Worm (Caenorhabditis elegans): ENCODE results near the gene algn-3.

Gene algn-3

ce11 chrII:14118391-14118790 lies 14.2 kb downstream of the algn-3 start:
- TF ChIP-seq ztf-29 (GFP tag; IDR thresholded peaks at IDR 0.05) (no peak), flt-1 (GFP tag; IDR thresholded peaks at IDR 0.05) (no peak), cog-1 (tag; optimal IDR thresholded peaks at IDR 0.05) (no peak), T22C8.4 (GFP tag; IDR thresholded peaks at IDR 0.05) (no peak), ztf-23 (GFP tag; IDR thresholded peaks at IDR 0.05) (no peak), tab-1 (GFP tag; IDR thresholded peaks at IDR 0.05) (no peak), klf-2 (GFP tag; conservative IDR thresholded peaks at IDR 0.05) (no peak)

- no peak for TF ChIP-seq klf-2 (GFP tag; conservative IDR thresholded peaks at IDR 0.05)
- no peak for TF ChIP-seq T22C8.4 (GFP tag; IDR thresholded peaks at IDR 0.05)
- TF ChIP-seq med-1 (GFP tag; optimal IDR thresholded peaks at IDR 0.05; ENCODE audit: insufficient read depth): no peak
- no peak for TF ChIP-seq ztf-23 (GFP tag; IDR thresholded peaks at IDR 0.05)
- TF ChIP-seq cog-1 (tag; optimal IDR thresholded peaks at IDR 0.05): no peak
- TF ChIP-seq ztf-29 (GFP tag; IDR thresholded peaks at IDR 0.05): no peak
- no peak for TF ChIP-seq tab-1 (GFP tag; IDR thresholded peaks at IDR 0.05)
- no peak for TF ChIP-seq ref-1 (GFP tag; conservative IDR thresholded peaks at IDR 0.05)
- TF ChIP-seq flt-1 (GFP tag; IDR thresholded peaks at IDR 0.05): no peak
Measured at ce11 chrII:14112842-14113241, 19.8 kb downstream of the algn-3 start.

- TF ChIP-seq flt-1 (GFP tag; IDR thresholded peaks at IDR 0.05): no peak
- no peak for TF ChIP-seq klf-2 (GFP tag; conservative IDR thresholded peaks at IDR 0.05)
- TF ChIP-seq ztf-23 (GFP tag; IDR thresholded peaks at IDR 0.05): no peak
- no peak for TF ChIP-seq med-1 (GFP tag; optimal IDR thresholded peaks at IDR 0.05; ENCODE audit: insufficient read depth)
- no peak for TF ChIP-seq T22C8.4 (GFP tag; IDR thresholded peaks at IDR 0.05)
- TF ChIP-seq tab-1 (GFP tag; IDR thresholded peaks at IDR 0.05): no peak
- TF ChIP-seq ztf-29 (GFP tag; IDR thresholded peaks at IDR 0.05): no peak
- TF ChIP-seq cog-1 (tag; optimal IDR thresholded peaks at IDR 0.05): no peak
- no peak for TF ChIP-seq ref-1 (GFP tag; conservative IDR thresholded peaks at IDR 0.05)
Measured at ce11 chrII:14109184-14109664, 23.4 kb downstream of the algn-3 start, which contains the start of gene cpg-7. Gene cpg-7 (minus strand): TSS chrII:14109234.

DNA sequence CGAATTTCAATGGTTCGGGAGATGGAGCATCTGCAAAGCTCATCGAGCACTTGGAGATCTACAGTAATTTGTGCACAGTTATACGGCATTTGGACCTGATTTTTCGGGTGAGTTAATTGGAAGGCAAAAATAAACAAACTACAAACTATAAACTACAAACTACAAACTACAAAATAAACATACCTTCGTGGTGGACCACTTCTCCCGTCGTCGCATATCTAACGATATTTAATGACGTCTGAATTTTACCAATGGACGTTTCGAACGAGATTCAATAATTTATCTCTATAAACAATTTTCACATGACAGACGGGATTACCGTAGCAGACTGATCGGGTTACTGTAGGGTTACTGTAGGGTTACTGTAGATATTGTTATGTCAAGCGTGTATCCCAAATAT lies 26.5 kb downstream of the algn-3 start:
- TF ChIP-seq T22C8.4 (GFP tag; IDR thresholded peaks at IDR 0.05) (no peak), cog-1 (tag; optimal IDR thresholded peaks at IDR 0.05) (no peak)

DNA sequence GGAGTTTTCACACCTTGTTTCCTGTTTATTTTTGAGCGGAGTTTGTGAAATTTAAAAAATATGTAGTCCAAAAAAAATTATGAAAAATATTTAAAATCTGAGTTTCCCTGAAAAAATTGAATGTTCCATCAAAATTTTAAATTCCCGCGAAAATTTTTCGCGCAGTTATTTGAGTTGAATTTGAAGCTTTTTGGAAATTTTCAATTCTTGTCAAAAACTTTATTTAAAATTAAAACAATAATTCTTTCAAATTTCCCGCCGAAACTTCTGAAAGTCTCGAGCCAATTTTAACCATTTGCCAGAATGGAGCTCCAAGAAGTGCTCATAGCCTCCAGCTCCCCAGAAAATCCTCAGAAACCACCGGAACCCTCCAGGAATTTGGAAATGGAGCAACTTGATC lies 28.2 kb downstream of the algn-3 start, which contains the start of gene gur-4:
Gene gur-4 (plus strand): TSS at position 301 of the 400 bp plus-strand sequence.
- TF ChIP-seq T22C8.4 (GFP tag; IDR thresholded peaks at IDR 0.05) (no peak), cog-1 (tag; optimal IDR thresholded peaks at IDR 0.05) (no peak), ztf-23 (GFP tag; IDR thresholded peaks at IDR 0.05) (no peak), flt-1 (GFP tag; IDR thresholded peaks at IDR 0.05) (no peak), ztf-29 (GFP tag; IDR thresholded peaks at IDR 0.05) (no peak), tab-1 (GFP tag; IDR thresholded peaks at IDR 0.05) (no peak), med-1 (GFP tag; optimal IDR thresholded peaks at IDR 0.05; ENCODE audit: insufficient read depth) (no peak), klf-2 (GFP tag; conservative IDR thresholded peaks at IDR 0.05) (no peak), ref-1 (GFP tag; conservative IDR thresholded peaks at IDR 0.05) (no peak)

- TF ChIP-seq klf-2 (GFP tag; conservative IDR thresholded peaks at IDR 0.05) (no peak), ztf-23 (GFP tag; IDR thresholded peaks at IDR 0.05) (no peak), med-1 (GFP tag; optimal IDR thresholded peaks at IDR 0.05; ENCODE audit: insufficient read depth) (no peak), cog-1 (tag; optimal IDR thresholded peaks at IDR 0.05) (no peak), ztf-29 (GFP tag; IDR thresholded peaks at IDR 0.05) (no peak), ref-1 (GFP tag; conservative IDR thresholded peaks at IDR 0.05) (no peak), T22C8.4 (GFP tag; IDR thresholded peaks at IDR 0.05) (no peak), flt-1 (GFP tag; IDR thresholded peaks at IDR 0.05) (no peak), tab-1 (GFP tag; IDR thresholded peaks at IDR 0.05) (no peak)
Measured at ce11 chrII:14102112-14102511, 30.5 kb downstream of the algn-3 start.

- no peak for TF ChIP-seq ref-1 (GFP tag; conservative IDR thresholded peaks at IDR 0.05)
- no peak for TF ChIP-seq ztf-23 (GFP tag; IDR thresholded peaks at IDR 0.05)
- TF ChIP-seq ztf-29 (GFP tag; IDR thresholded peaks at IDR 0.05): no peak
- no peak for TF ChIP-seq T22C8.4 (GFP tag; IDR thresholded peaks at IDR 0.05)
- no peak for TF ChIP-seq klf-2 (GFP tag; conservative IDR thresholded peaks at IDR 0.05)
- TF ChIP-seq tab-1 (GFP tag; IDR thresholded peaks at IDR 0.05): no peak
- TF ChIP-seq cog-1 (tag; optimal IDR thresholded peaks at IDR 0.05): no peak
- TF ChIP-seq flt-1 (GFP tag; IDR thresholded peaks at IDR 0.05): no peak
- no peak for TF ChIP-seq med-1 (GFP tag; optimal IDR thresholded peaks at IDR 0.05; ENCODE audit: insufficient read depth)
Measured at ce11 chrII:14100963-14101362, 31.7 kb downstream of the algn-3 start, which contains the start of gene bkip-1. Gene bkip-1 (plus strand): TSS chrII:14101263.

ce11 chrII:14098348-14098747 lies 34.3 kb downstream of the algn-3 start:
- TF ChIP-seq flt-1 (GFP tag; IDR thresholded peaks at IDR 0.05) (no peak), ztf-23 (GFP tag; IDR thresholded peaks at IDR 0.05) (no peak), ztf-29 (GFP tag; IDR thresholded peaks at IDR 0.05) (no peak), tab-1 (GFP tag; IDR thresholded peaks at IDR 0.05) (no peak), med-1 (GFP tag; optimal IDR thresholded peaks at IDR 0.05; ENCODE audit: insufficient read depth) (no peak), cog-1 (tag; optimal IDR thresholded peaks at IDR 0.05) (no peak), klf-2 (GFP tag; conservative IDR thresholded peaks at IDR 0.05) (no peak), T22C8.4 (GFP tag; IDR thresholded peaks at IDR 0.05) (no peak), ref-1 (GFP tag; conservative IDR thresholded peaks at IDR 0.05) (no peak)

- TF ChIP-seq T22C8.4 (GFP tag; IDR thresholded peaks at IDR 0.05): no peak
Measured at ce11 chrII:14097518-14097917, 35.1 kb downstream of the algn-3 start, which contains the start of gene Y39G8C.2. Gene Y39G8C.2 (minus strand): TSS chrII:14097618.

DNA sequence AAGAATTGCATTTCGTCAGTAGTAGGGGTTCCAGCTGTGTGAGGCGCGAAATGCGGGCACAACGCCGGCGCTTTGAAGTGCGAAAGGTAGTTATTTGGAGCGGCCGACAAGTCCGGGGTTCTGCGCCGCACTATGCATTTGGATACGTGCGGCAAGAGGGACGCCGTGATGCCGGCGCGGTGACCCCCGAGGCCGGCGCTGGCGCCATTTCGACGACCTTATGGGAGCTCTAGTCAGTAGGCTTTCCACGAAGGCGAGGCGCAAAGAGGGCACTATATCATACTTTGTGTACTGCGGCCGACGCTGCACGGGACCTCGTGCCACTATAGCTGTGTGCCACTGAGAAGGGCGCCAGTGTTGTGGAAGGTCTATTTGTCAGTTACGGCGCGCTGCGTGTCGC lies 35.8 kb downstream of the algn-3 start:
- TF ChIP-seq ztf-23 (GFP tag; IDR thresholded peaks at IDR 0.05) (peak; percentile 3; the same call in 1 of the 2 replicates), ztf-29 (GFP tag; IDR thresholded peaks at IDR 0.05) (no peak), klf-2 (GFP tag; conservative IDR thresholded peaks at IDR 0.05) (no peak), tab-1 (GFP tag; IDR thresholded peaks at IDR 0.05) (no peak), cog-1 (tag; optimal IDR thresholded peaks at IDR 0.05) (no peak), ref-1 (GFP tag; conservative IDR thresholded peaks at IDR 0.05) (no peak), flt-1 (GFP tag; IDR thresholded peaks at IDR 0.05) (0 out of 2 replicates have a peak, but pooled peaks have one; percentile 7), T22C8.4 (GFP tag; IDR thresholded peaks at IDR 0.05) (no peak)
